Worm (Caenorhabditis elegans) whole organism, dauer: ENCODE data around the gene srt-30.

Experiments
- unc-62 ChIP-seq: sonication (generic microtip); optimal IDR thresholded peaks from 2 replicates; lab custom pipeline; 2017; ENCODE audit warnings: missing biosample characterization, missing genetic modification reagents, missing genetic modification characterization

The srt-30 gene

DNA sequence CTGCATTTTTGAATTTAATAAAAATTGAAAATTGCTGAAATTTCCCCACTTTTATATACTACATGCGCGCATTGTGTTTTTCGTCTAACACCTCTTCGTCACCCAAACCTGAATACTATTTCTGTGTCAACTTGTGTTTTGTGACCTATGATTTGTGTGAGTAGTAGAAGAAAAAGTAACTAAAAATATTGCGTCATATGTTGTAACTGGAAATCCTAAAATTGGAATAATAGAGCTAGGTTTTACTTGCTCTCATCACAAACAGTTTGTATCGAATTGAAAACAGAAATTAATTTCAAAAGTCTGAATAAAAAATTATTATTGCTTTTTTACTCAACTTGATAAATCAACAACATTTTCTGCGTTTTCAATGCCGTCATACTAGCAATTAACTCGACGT, 5.2 kb upstream of the srt-30 start, which contains the start of gene R08F11.4:
Gene R08F11.4 (minus strand): TSS at position 29 of the 400 bp plus-strand sequence.
- TF ChIP-seq unc-62 (GFP tag; lab: Kevin White, UChicago): no peak

DNA sequence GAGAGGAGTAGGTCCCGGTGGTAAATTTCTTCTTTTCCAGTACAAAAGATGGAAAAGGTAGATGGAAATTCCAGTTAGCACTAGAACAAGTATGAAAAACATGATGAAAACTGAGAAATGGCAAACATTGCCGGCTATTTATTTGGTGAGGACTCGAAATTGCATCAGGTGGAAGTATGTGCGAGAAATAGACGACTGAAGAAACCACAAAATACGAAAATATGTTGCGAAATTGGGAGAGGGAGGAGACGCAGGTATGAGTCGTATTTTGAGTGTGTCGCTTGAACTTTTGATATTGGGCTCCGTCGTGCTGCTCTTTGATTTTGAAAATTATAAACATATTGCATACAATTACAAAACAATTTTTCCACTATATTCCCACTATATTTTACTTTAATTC, 3.1 kb upstream of the srt-30 start, which contains the start of gene cyp-33C8:
Gene cyp-33C8 (minus strand): TSS at position 200 of the 400 bp plus-strand sequence.
- no peak for TF ChIP-seq unc-62 (GFP tag; lab: Kevin White, UChicago)

DNA sequence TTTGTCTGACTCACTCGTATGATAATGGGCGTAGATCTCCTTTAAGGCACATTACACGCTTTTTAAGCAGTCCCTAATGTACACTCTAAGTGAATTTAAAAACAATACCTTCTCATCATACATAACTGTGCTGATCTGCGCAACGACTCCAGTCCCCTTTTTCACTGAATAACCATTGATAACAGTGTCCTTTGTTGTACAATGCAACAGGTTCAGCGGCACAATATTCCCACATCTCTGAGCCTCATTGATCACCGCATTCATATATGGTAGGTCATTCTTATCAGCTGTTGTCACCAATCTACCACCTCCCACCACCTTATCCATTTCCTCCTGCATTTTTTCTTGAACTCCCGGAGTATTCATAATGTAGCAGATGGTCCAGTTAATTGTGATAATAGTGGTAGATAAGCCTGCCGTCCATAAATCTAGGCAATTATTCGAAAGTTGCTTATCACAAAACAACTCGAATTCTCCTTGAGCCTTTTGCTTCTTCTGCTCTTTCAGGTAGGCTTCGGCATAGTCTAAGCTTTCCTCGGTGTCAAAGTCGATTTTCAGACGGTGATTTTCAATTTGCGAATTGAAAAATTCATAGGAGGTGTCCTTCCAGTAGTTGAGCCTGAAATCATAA, 1.6 kb upstream of the srt-30 start:
- TF ChIP-seq unc-62 (GFP tag; lab: Kevin White, UChicago): no peak

DNA sequence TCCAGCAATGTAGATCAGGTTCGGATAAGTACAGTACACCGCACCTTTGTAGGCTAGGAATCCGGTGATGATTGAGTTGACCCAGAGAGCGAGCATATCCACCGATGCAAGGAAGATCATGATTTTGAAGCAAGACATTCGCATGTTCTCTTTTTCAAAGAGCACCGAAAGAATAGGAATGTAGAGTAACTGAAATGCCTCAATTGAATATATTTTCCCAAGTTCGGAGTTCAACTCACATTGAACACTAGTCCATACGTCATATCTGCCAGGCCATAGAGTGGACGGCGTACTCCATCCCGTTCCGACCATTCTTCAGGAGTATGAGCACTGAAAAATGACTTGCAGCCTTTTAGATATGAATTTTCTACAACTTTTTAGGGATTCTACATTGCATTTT, 541 bp downstream of the srt-30 start:
- TF ChIP-seq unc-62 (GFP tag; lab: Kevin White, UChicago): no peak

DNA sequence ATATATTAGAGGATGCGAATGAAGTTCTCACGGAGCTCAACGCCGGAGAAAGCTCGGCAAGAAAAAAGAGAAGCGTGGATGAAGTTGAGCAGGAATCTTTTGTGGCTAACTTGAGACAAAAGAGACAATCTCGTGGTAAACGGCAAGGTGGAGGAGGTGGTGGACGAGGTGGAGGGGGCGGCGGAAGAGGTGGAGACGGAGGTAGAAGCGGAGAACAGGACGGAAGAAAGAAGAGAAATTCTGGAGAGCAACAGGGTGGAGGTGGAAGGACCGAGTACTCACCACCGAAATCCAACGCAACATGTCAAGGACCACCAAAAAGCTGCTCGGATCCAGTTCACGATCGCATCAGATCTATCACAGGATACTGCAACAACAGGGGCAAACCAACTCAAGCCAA, 9.9 kb downstream of the srt-30 start:
- TF ChIP-seq unc-62 (GFP tag; lab: Kevin White, UChicago): no peak

DNA sequence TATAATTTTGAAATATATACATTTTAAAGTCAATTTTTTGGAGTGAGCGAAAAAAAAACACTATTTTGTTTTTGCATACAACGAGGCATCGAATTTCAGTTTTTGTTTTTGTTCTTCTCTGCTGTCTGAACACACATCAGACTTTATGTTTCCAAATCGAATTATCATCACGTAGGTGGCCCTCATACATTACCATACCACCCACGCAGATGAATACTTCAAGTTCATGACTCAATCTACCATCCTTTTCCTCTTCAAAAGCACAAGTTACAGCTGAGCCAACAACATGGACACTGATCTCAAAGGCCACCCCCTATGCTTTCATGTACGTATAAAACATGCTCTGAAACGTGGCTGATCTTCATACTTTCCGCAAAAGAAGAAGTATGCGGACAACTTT, 10.5 kb downstream of the srt-30 start, which contains the start of gene R08F11.7:
Gene R08F11.7 (plus strand): TSS at position 301 of the 400 bp plus-strand sequence.
- TF ChIP-seq unc-62 (GFP tag; lab: Kevin White, UChicago): no peak

DNA sequence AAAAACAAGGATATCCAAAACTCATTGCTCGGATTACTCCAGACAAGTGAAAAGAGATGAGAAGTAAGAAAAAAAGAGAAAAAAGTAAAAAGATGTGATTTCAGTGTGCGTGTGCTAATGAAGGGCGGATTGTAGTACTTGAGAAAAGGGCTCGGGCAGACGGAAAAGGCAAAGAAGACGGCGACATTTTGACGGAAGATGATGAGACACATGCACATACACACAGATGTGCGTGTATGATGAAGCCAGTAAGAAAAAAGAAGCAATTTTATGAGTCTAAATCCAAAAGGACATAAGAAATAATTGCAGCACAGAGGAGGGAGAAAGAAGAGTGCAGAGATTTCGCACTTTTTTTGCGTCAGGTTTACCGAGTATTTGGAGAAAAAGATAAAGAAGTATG, 11.7 kb downstream of the srt-30 start:
- no peak for TF ChIP-seq unc-62 (GFP tag; lab: Kevin White, UChicago)

DNA sequence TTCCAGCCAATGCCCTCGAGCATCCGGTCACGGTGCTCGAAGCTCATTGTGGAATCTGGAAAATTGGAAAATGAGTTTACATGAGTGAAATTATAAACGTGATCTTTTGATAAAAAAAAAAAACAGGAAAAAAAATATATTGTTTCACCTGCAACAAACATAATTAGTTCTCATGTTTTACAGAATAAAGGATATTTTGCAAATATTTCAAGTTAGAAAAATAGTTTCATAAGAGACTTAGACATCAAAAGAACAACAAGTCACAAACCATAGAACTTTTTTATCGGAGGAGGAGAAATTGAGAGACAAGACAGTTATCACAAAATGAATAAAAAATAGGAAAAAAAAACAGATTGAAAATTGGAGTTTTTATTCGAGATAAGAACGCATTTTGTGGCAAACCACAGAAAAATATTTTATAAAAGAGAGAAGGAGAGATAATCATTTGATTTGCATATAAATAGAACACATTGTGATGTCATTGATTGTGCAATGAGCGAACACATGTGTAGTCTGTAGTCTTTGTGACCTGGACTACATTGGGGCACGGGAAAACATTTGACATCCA, 16.0 kb downstream of the srt-30 start, which contains the start of gene R08F11.1:
Gene R08F11.1 (minus strand): TSS at position 51 of the 568 bp plus-strand sequence.
- no peak for TF ChIP-seq unc-62 (GFP tag; lab: Kevin White, UChicago)

DNA sequence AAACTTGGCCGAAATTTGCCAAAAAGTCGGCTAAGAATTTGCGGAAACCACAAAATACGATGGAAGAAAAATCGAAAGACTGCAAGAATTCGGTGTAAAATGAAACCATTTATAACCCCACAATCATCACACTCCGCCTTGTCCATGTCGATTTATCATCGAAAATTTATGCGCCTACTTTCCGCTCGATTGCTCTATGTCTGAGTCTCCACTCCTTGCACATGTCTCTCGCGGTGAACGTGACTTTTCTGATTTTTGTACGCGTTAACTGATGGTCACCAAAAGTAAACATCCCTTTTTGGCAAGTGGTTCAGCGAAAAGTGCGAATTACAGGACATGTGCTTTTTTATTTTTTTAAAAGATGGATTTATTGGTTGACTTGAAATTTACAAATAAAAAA, 23.3 kb downstream of the srt-30 start:
- TF ChIP-seq unc-62 (GFP tag; lab: Kevin White, UChicago): no peak

DNA sequence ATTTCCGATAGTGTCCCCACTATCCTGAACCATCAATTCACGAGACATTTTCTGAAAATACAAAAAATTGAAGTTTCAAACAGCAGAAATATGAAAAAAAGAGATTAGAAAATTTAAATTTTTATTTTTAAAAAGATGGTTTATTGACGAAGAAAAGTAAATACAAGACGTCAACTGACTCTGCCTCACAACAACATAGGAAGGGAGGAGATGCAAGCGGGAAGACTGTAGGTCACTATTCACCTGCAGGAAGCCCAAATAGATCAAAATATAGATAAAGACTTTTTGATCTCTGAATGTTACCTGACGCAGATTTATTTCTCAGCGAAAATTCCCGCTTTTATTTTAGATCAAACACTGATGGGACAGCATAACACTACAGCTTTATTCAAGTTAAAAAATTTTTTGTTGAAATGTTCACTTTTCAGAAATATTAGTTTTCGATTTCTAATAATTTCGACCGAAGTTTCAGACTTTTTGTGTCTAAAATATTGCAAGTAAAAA, 24.1 kb downstream of the srt-30 start, which contains the start of gene cysl-3:
Gene cysl-3 (minus strand): TSS at position 51 of the 504 bp plus-strand sequence.
- TF ChIP-seq unc-62 (GFP tag; lab: Kevin White, UChicago): no peak

DNA sequence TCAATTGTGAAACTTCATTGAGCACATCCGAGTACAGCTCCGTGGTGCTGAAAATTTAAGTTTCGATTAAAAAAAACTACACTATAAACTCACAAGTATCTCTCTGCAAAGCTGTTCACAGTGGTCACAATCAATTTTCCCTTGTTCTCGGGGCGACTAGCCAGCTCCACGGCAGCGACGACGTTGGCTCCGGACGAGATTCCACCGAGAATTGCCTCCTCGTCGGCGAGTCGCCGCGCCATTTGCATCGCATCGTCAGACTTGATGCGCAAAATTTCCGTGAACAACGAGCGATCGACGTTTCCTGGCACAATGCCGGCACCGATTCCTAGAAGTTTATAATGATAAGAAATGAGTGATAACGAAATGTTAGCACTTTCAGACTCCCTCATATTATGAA, 25.6 kb downstream of the srt-30 start:
- TF ChIP-seq unc-62 (GFP tag; lab: Kevin White, UChicago): no peak

DNA sequence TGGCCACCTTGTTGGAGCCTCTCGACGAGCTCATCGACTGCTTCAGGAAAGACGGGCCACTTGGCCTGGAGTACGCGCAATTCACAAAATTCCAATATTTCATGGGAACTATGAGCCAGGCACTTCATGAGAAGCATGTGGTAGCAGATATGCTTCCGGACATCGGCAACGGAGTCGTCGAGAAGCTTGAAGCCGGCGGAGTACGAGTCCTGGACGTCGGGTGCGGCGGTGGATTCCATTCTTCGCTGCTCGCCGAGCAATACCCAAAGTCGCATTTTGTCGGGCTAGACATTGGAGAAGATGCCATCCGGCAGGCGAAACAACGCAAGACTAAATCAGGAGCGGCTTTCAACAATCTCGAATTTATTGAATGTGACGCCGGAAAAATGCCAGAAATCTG, 26.7 kb downstream of the srt-30 start:
- no peak for TF ChIP-seq unc-62 (GFP tag; lab: Kevin White, UChicago)

DNA sequence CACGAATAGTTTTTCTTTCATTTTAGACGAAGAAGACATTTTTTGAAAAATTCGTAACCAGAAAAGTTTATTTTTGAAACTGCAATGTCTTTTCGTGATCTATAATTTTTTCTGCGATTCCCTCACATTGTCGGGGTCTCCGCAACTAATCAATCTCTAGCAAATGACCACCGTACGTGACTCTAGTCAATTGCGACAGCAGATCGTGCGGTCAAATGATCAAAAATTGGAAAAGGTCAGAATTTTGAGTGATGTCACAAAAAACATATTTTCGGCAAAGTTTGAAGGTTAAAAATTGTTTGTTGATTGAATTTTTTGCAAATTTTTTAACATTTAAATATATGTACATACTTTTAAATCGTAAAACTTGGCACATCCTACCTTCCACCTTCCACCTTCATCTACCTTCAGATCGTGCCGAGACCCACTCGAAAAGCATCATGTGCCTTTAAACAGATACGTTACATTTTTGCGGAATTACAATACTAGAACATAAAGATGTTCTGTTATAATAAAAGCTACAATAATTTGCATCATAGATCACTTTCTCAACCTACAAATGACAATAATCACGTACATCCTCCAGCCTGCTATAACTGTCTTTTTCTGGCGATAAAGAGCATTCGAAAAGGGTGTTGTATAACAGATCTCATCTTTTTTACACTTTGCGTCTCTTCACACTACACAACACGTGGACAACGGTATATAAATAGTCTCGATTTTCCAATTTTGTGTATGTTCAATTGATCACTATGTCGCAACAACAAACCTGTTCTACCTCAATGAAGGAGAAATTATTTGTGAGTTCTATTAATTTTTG, 28.6 kb downstream of the srt-30 start, which contains the start of the genes R08E5.1 and rips-1:
Gene R08E5.1 (minus strand): TSS at position 82 of the 820 bp plus-strand sequence.
Gene rips-1 (plus strand): TSS at position 585 of the 820 bp plus-strand sequence.
- TF ChIP-seq unc-62 (GFP tag; lab: Kevin White, UChicago): no peak

DNA sequence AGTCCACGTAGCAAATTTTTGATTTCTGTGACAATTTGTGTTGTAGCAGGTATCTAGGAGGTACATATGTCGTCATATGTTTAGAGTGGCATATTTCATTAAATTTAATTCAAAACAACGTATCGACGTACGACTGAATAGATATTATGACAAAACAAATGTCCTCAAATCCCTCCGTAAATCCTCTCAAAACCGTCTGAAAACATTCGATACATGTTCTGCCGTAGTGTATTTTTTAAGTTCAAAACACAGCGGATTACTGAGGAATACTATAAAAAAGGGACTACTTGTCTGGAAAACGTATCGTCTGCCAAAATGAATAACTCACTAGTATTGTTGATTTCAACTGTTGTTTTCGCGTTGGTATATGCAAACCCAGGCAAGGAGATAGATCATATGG, 32.0 kb downstream of the srt-30 start, which contains the start of gene R08E5.4:
Gene R08E5.4 (plus strand): TSS at position 301 of the 400 bp plus-strand sequence.
- TF ChIP-seq unc-62 (GFP tag; lab: Kevin White, UChicago): no peak

DNA sequence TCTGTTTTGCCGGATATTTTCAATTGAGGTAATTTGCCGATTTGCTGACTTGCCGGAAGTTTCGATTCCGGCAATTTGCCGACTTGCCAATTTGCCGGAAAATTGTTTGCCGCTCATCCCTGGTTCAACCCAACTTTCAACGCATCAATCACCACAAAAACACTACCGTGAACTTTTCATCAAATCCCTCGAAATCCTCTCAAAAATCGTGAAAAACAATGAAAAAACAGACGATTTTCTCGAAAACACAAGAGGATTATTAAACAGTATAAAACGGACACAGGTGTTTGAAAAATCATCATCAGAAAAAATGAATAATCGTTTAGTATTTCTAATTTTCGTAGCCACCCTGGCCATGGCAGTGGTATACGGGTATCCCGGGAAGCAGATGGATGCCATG, 33.4 kb downstream of the srt-30 start, which contains the start of gene Y39H10A.1:
Gene Y39H10A.1 (plus strand): TSS at position 301 of the 400 bp plus-strand sequence.
- no peak for TF ChIP-seq unc-62 (GFP tag; lab: Kevin White, UChicago)
